Fruit fly (Drosophila melanogaster): Measurements from ENCODE around the gene CG1537.

CG1537 gene

DNA sequence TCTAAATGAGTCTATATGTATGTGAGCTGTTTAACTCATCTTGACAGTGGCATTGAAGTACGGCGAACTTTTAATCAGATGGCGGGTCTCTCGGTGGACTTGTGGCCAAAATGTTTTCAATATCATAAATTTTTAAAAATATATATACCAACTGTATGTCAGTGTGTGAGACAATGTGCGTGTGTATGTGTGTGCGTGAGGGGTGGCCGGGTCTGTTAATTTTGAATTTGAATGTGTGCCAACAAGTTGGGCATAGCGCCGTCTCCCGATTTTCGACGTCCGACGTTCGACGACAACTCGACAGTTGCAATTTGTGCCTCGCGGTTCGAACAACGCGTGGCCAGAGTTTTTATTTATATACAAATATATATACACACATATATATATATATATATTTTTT, 18.5 kb downstream of the CG1537 start, which contains the start of gene SmydA-4:
TSS of gene SmydA-4 (plus strand) at position 301 of the 400 bp plus-strand sequence.
- peak; percentile 15; the same call in 1 of the 2 replicates for TF ChIP-seq CG32121 (GFP tag; IDR thresholded peaks at IDR 0.05)
- no peak for TF ChIP-seq CG34367 (tag; optimal IDR thresholded peaks at IDR 0.05)

DNA sequence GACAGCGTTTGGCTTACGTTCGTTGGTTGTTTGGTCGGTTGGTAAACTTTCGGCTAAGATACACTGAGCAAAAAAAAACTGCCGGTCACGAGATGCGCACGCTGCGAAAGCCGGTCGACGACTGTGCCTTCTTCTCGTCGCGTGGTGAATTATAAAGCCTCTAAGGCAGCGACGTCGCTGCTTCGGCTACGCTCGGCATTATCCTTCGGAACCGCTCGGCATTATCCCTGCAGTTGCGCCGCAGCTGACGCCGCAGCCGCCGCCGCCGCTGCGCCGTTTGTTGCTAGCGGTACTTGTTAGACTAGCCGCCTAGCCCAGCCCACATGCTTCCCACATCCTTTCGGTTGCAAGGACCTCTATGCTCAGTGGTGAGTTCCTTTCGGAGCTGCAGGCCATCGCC, 23.2 kb downstream of the CG1537 start, which contains the start of gene vex:
TSS of gene vex (minus strand) at position 114 of the 400 bp plus-strand sequence.
- TF ChIP-seq rn (GFP tag; IDR thresholded peaks at IDR 0.05) = no peak
- TF ChIP-seq CG14655 (GFP tag; optimal IDR thresholded peaks at IDR 0.05) = no peak
- no peak for TF ChIP-seq fd96Ca (GFP tag; IDR thresholded peaks at IDR 0.05)
